Worm (Caenorhabditis elegans): ENCODE measurements around the gene nhr-207.

The nhr-207 gene

ce11 chrV:12071483-12071882 is 24.5 kb upstream of the nhr-207 start:
- no peak for TF ChIP-seq eor-1 (tag; optimal IDR thresholded peaks at IDR 0.05)
- TF ChIP-seq nhr-23 (tag; optimal IDR thresholded peaks at IDR 0.05), result peak; percentile 22
- TF ChIP-seq mdl-1 (tag; optimal IDR thresholded peaks at IDR 0.05), result peak; percentile 1
- no peak for TF ChIP-seq ceh-16 (tag; optimal IDR thresholded peaks at IDR 0.05)
- no peak for TF ChIP-seq unc-62 (GFP tag; optimal IDR thresholded peaks at IDR 0.05)
- TF ChIP-seq nhr-43 (tag; optimal IDR thresholded peaks at IDR 0.05; ENCODE audit: poor library complexity, severe bottlenecking), result peak; percentile 58
- peak; percentile 85 for TF ChIP-seq nhr-25 (tag; optimal IDR thresholded peaks at IDR 0.05)
- no peak for TF ChIP-seq nhr-76 (tag; optimal IDR thresholded peaks at IDR 0.05)
- TF ChIP-seq elt-1 (tag; optimal IDR thresholded peaks at IDR 0.05), result peak; percentile 55
- TF ChIP-seq nhr-12 (tag; optimal IDR thresholded peaks at IDR 0.05), result no peak
- peak in 2 of 3 experiments; percentile 12 to 27 for TF ChIP-seq elt-3 (tag; optimal IDR thresholded peaks at IDR 0.05)

ce11 chrV:12074886-12075285 is 21.1 kb upstream of the nhr-207 start, which contains the start of gene R07B7.6:
Gene R07B7.6 (minus strand): TSS chrV:12074986.
- TF ChIP-seq pha-4 (tag; optimal IDR thresholded peaks at IDR 0.05) (no peak), lin-15B (tag; optimal IDR thresholded peaks at IDR 0.05) (no peak), fkh-2 (tag; optimal IDR thresholded peaks at IDR 0.05) (no peak)

- no peak for TF ChIP-seq nhr-237 (tag; optimal IDR thresholded peaks at IDR 0.05)
- TF ChIP-seq ceh-28 (tag; optimal IDR thresholded peaks at IDR 0.05), result no peak
- TF ChIP-seq nhr-28 (tag; optimal IDR thresholded peaks at IDR 0.05), result no peak
- no peak for TF ChIP-seq fos-1 (tag; optimal IDR thresholded peaks at IDR 0.05)
- TF ChIP-seq pqm-1 (tag; optimal IDR thresholded peaks at IDR 0.05), result peak; percentile 75
- TF ChIP-seq elt-2 (tag; optimal IDR thresholded peaks at IDR 0.05), result peak; percentile 68
- TF ChIP-seq nhr-77 (tag; optimal IDR thresholded peaks at IDR 0.05), result no peak
- no peak for TF ChIP-seq nhr-11 (tag; optimal IDR thresholded peaks at IDR 0.05)
- no peak for TF ChIP-seq mml-1 (tag; optimal IDR thresholded peaks at IDR 0.05)
- peak; percentile 57 for TF ChIP-seq pha-4 (tag; optimal IDR thresholded peaks at IDR 0.05)
- TF ChIP-seq elt-3 (tag; optimal IDR thresholded peaks at IDR 0.05), result no peak
- no peak for TF ChIP-seq nfya-1 (tag; optimal IDR thresholded peaks at IDR 0.05; ENCODE audit: insufficient read depth)
- no peak for TF ChIP-seq egl-27 (tag; optimal IDR thresholded peaks at IDR 0.05)
Observed at ce11 chrV:12075983-12076382, 20.0 kb upstream of the nhr-207 start.

DNA sequence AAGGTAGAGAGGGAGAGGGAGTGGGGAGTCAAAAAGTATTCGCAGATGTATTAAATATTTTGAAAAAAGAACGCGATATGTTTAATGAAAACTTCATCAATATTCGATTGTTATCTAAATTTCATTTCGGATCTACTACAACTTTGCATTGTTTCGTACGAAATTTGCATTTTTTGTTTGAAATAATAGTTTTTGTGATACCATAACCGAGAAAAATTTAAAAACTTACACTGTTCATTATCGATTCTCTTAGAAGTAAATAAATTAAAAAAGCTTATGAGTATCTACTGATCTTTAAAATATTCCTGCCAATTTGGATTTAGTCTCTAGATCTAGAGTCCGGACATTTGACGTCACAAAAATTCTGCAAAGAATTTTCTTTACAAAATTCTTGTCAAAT is 15.7 kb upstream of the nhr-207 start, which contains the start of gene R07B7.9:
Gene R07B7.9, minus strand, starts transcription at position 101 of the 400 bp plus-strand sequence.
- TF ChIP-seq jun-1 (tag; optimal IDR thresholded peaks at IDR 0.05) (no peak), egl-27 (tag; optimal IDR thresholded peaks at IDR 0.05) (no peak), nhr-76 (tag; optimal IDR thresholded peaks at IDR 0.05) (no peak), mdl-1 (tag; optimal IDR thresholded peaks at IDR 0.05) (no peak), pha-4 (tag; optimal IDR thresholded peaks at IDR 0.05) (no peak), nhr-12 (tag; optimal IDR thresholded peaks at IDR 0.05) (no peak), lsy-12 (tag; optimal IDR thresholded peaks at IDR 0.05) (no peak), pqm-1 (tag; optimal IDR thresholded peaks at IDR 0.05) (no peak), zag-1 (tag; optimal IDR thresholded peaks at IDR 0.05) (no peak), ztf-4 (tag; optimal IDR thresholded peaks at IDR 0.05) (no peak), ZK546.5 (tag; optimal IDR thresholded peaks at IDR 0.05) (no peak), skn-1 (tag; optimal IDR thresholded peaks at IDR 0.05) (no peak), unc-62 (GFP tag; optimal IDR thresholded peaks at IDR 0.05) (no peak), fkh-10 (GFP tag; optimal IDR thresholded peaks at IDR 0.05) (no peak), ceh-9 (tag; optimal IDR thresholded peaks at IDR 0.05) (no peak)

DNA sequence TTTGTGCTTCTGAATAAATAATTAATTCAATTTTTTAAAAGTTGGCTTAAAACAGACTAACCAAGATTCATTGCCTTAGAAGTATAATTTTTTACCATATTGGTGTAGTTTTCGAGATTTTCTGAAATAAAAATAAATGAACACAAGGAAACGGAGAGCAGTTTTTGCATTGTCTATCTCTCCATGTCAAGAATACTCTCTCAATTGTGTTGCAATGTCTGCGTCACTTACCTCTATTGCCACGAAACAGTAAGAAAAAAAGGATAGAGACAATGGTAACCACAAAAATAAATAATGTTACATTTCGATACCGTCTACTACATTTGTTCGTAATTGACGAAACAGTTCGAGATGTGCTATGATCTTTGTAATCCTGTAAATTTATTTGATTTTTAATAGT is 13.0 kb upstream of the nhr-207 start, which contains the start of gene R07B7.10:
Gene R07B7.10, plus strand, starts transcription at position 285 of the 400 bp plus-strand sequence.
- TF ChIP-seq pha-4 (tag; optimal IDR thresholded peaks at IDR 0.05) (peak; percentile 32), nhr-11 (tag; optimal IDR thresholded peaks at IDR 0.05) (no peak)

DNA sequence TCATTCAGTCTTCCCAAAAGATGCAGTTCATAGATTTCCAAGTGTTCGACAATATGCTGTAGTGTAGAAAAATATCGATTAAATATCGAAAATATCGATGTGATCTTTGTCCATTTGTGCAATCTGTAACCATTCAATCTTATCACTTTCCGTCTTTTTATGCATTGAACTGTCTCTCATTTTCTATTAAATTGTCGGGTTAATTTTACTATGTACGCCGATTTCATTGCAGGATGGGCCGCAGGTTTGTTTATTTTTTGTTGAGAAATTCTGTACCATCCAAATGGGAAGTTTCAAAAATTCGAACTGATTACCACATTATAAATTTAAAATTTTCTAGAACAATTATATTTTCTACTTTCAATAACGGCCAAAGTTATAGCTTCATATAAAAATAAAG is 11.7 kb upstream of the nhr-207 start, which contains the start of gene R07B7.8:
Gene R07B7.8, minus strand, starts transcription at position 101 of the 400 bp plus-strand sequence.
- TF ChIP-seq elt-2 (tag; optimal IDR thresholded peaks at IDR 0.05), result peak; percentile 36
- TF ChIP-seq nhr-11 (tag; optimal IDR thresholded peaks at IDR 0.05), result no peak
- no peak for TF ChIP-seq fkh-10 (GFP tag; optimal IDR thresholded peaks at IDR 0.05)
- no peak for TF ChIP-seq nhr-12 (tag; optimal IDR thresholded peaks at IDR 0.05)
- TF ChIP-seq pqm-1 (tag; optimal IDR thresholded peaks at IDR 0.05), result no peak
- peak; percentile 69 for TF ChIP-seq ceh-28 (tag; optimal IDR thresholded peaks at IDR 0.05)
- no peak for TF ChIP-seq nhr-28 (tag; optimal IDR thresholded peaks at IDR 0.05)
- TF ChIP-seq egl-5 (tag; optimal IDR thresholded peaks at IDR 0.05), result no peak

Data from whole organism, L3 larva.